Worm (Caenorhabditis elegans): ENCODE results near the gene srbc-17.

DNA sequence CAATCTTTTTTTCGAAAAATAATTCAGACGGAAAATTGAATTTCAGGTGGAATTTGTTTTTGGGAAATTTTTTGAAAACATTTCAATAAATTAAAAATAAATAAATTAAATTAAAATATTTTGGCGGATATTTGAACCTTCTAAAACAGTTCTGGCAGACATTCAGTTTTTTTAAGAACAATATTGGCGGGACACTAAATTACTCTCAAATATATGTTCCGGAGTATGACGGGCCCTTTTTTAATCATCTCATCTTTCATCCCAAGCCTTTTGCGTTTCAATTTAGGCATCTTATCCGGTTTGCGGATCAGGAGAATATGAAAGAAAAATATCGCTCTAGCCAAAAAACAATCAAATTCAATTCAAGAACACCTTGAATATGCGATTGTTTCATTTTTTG is 29.3 kb downstream of the srbc-17 start, which contains the start of gene svh-11:
- TF ChIP-seq lin-13 (GFP tag; optimal IDR thresholded peaks at IDR 0.05) (no peak), ama-1 (optimal IDR thresholded peaks at IDR 0.05) (no peak), Y75B8A.6 (GFP tag; IDR thresholded peaks at IDR 0.05) (no peak), snpc-1.2 (GFP tag; IDR thresholded peaks at IDR 0.05) (no peak), mep-1 (tag; optimal IDR thresholded peaks at IDR 0.05) (no peak)

Data from whole organism, L4 larva.